Worm (Caenorhabditis elegans): ENCODE results near the gene mesp-1.

- TF ChIP-seq cog-1 (tag; optimal IDR thresholded peaks at IDR 0.05) (no peak), klf-2 (GFP tag; conservative IDR thresholded peaks at IDR 0.05) (no peak), ref-1 (GFP tag; conservative IDR thresholded peaks at IDR 0.05) (no peak)
Measured at ce11 chrIV:8514546-8514945, 15.4 kb downstream of the mesp-1 start.
